Fruit fly (Drosophila melanogaster) S2 (cell line): Measurements from ENCODE around the gene CG34129.

Experiments used
- CG8478 ChIP-seq: fragments of >200 bp; optimal IDR thresholded peaks from 2 replicates; lab custom pipeline; 2018
- CTCF ChIP-seq, 2 experiments: fragments of >200 bp; optimal IDR thresholded peaks; 2 replicates each; lab custom pipeline; 2018

CG34129 gene

DNA sequence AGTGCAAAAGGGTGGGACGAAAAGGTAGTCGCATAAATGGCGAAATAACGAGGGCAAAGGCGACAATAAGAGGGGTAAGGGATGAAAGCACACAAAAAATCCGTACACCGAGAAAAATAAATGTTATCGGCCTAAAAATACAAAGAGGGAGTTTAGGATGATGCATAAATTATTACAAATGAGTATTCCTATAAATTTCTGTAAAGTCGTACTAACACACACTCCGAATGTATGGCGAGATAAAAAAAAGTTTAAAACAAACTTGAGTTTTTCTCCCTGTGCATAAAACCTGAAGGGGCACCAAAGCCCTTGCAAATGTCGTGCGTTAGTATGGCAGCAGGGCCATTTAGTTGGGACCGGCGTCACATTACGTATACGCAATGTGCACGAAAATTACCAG lies 19.0 kb downstream of the CG34129 start:
- TF ChIP-seq CTCF (optimal IDR thresholded peaks at IDR 0.05; lab: Kevin White, UChicago) (no peak), CG8478 (lab: Kevin White, UChicago) (no peak)

DNA sequence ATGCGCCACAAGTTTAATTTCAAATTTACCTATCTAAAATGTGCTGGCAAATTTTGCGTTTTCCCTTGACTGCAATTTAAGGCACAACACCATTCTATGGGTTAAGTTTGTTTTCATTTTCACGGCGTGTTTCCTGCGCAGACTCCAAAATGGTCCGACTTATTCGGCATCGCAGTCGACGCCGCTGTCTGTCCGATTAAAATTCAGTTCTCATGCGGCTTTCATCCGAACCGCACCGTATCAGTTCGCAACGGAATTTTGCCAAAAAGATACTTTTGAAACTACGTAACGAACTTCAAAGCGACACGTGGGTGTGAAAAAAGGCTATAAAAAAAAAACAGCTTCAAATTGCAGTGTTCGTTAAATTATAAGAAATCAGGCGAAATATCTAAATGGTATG lies 20.4 kb downstream of the CG34129 start, which contains the start of gene CG31323:
CG31323 (plus strand) TSS at position 204 of the 400 bp plus-strand sequence.
- no peak for TF ChIP-seq CTCF (optimal IDR thresholded peaks at IDR 0.05; lab: Kevin White, UChicago)
- no peak for TF ChIP-seq CG8478 (lab: Kevin White, UChicago)
